Worm (Caenorhabditis elegans) whole organism, early embryonic: Measurements from ENCODE around the gene Y51B9A.5.

Experiments used
- B0310.2 ChIP-seq: sonication (generic microtip); optimal IDR thresholded peaks from 2 replicates; lab custom pipeline; 2016; ENCODE audit warnings: mild to moderate bottlenecking, missing genetic modification characterization, missing compliant biosample characterization
- F13C5.2 ChIP-seq: sonication (generic microtip); optimal IDR thresholded peaks from 2 replicates; lab custom pipeline; 2017; ENCODE audit warnings: mild to moderate bottlenecking, missing genetic modification characterization, inconsistent platforms, missing compliant biosample characterization
- aly-1 ChIP-seq: sonication (generic microtip); optimal IDR thresholded peaks from 2 replicates; lab custom pipeline; 2016; ENCODE audit warnings: missing genetic modification characterization, missing compliant biosample characterization
- ama-1 ChIP-seq: fragments of 150-350 bp; optimal IDR thresholded peaks from 2 replicates; lab custom pipeline; 2014
- ceh-13 ChIP-seq: fragments of 200-800 bp; sonication (Bioruptor generic); optimal IDR thresholded peaks from 2 replicates; lab custom pipeline; 2018; ENCODE audit warnings: mild to moderate bottlenecking, missing genetic modification characterization, missing compliant biosample characterization
- ceh-36 ChIP-seq: sonication (generic microtip); optimal IDR thresholded peaks from 2 replicates; lab custom pipeline; 2016; ENCODE audit warnings: missing genetic modification characterization, inconsistent platforms, missing compliant biosample characterization
- ets-7 ChIP-seq: sonication (generic microtip); optimal IDR thresholded peaks from 2 replicates; lab custom pipeline; 2016; ENCODE audit warnings: missing genotype, missing genetic modification characterization, missing compliant biosample characterization
- flt-1 ChIP-seq: fragments of 200-800 bp; sonication (Bioruptor generic); IDR thresholded peaks from 2 replicates; pipeline ENCODE4 v1.3.6; 2022; ENCODE audit warnings: missing genetic modification characterization, missing compliant biosample characterization
- hmbx-1 ChIP-seq: sonication (generic microtip); optimal IDR thresholded peaks from 2 replicates; lab custom pipeline; 2016; ENCODE audit warnings: mild to moderate bottlenecking, missing genetic modification characterization, missing compliant biosample characterization
- hmg-4 ChIP-seq: fragments of 200-800 bp; sonication (Bioruptor generic); optimal IDR thresholded peaks from 2 replicates; lab custom pipeline; 2018; ENCODE audit warnings: mild to moderate bottlenecking, missing genetic modification characterization, missing compliant biosample characterization
- hnd-1 ChIP-seq: sonication (generic microtip); optimal IDR thresholded peaks from 2 replicates; lab custom pipeline; 2016; ENCODE audit warnings: missing genetic modification characterization, missing compliant biosample characterization
- pes-1 ChIP-seq: fragments of 200-800 bp; sonication (Bioruptor generic); IDR thresholded peaks from 2 replicates; pipeline ENCODE4 v1.3.6; 2022; ENCODE audit warnings: missing genetic modification reagents, missing genetic modification characterization, missing compliant biosample characterization
- scrt-1 ChIP-seq: fragments of 200-800 bp; sonication (Bioruptor generic); IDR thresholded peaks from 2 replicates; pipeline ENCODE4 v1.3.6; 2022; ENCODE audit warnings: missing genetic modification characterization, missing compliant biosample characterization
- sea-1 ChIP-seq: fragments of 200-800 bp; sonication (Bioruptor generic); conservative IDR thresholded peaks from 2 replicates; pipeline ENCODE4 v1.3.6; 2022; ENCODE audit warnings: missing genetic modification characterization, missing compliant biosample characterization
- tbx-11 ChIP-seq: fragments of 200-800 bp; sonication (Bioruptor generic); IDR thresholded peaks from 2 replicates; pipeline ENCODE4 v1.3.6; 2022; ENCODE audit warnings: missing genetic modification characterization, missing compliant biosample characterization
- tbx-37 ChIP-seq: fragments of 200-800 bp; sonication (Bioruptor generic); conservative IDR thresholded peaks from 2 replicates; pipeline ENCODE4 v1.3.6; 2022; ENCODE audit warnings: missing genetic modification reagents, missing genetic modification characterization, missing compliant biosample characterization
- tra-4 ChIP-seq: sonication (generic microtip); optimal IDR thresholded peaks from 2 replicates; lab custom pipeline; 2017; ENCODE audit warnings: missing genetic modification characterization, missing compliant biosample characterization

The Y51B9A.5 gene

DNA sequence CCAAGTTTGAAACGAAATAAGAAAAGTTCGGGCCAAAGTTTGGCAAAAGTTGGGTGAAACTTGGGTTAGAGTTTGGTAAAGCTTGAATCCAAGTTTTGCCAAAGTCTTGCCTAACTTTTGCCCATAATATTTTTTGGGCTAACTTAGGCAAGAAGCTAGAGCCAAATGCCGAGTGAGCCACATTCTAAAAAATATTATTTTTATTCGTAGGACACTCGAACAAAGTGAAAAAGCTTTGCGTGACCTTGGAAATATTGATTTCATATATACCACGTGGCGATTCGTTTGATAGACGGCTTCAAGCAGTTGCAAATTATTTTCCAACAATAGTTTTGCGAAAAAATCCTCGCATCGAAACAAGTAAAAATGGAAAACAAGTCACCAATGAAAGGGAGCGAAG is at the start of gene Y51B9A.5:
Gene Y51B9A.5, plus strand, starts transcription at position 301 of the 400 bp plus-strand sequence.
- no peak for TF ChIP-seq flt-1 (GFP tag; lab: Robert Waterston, UW)
- no peak for TF ChIP-seq hmbx-1 (tag; lab: Kevin White, UChicago)
- no peak for TF ChIP-seq sea-1 (GFP tag; lab: Robert Waterston, UW)
- TF ChIP-seq ets-7 (tag; lab: Kevin White, UChicago), result no peak
- no peak for TF ChIP-seq ceh-36 (tag; lab: Kevin White, UChicago)
- no peak for TF ChIP-seq aly-1 (tag; lab: Kevin White, UChicago)
- no peak for TF ChIP-seq ama-1
- TF ChIP-seq ceh-13 (GFP tag; lab: Kevin White, UChicago), result no peak
- no peak for TF ChIP-seq tra-4 (tag; lab: Kevin White, UChicago)
- no peak for TF ChIP-seq tbx-37 (GFP tag; lab: Robert Waterston, UW)
- TF ChIP-seq tbx-11 (GFP tag; lab: Robert Waterston, UW), result no peak
- TF ChIP-seq hnd-1 (tag; lab: Kevin White, UChicago), result no peak
- TF ChIP-seq pes-1, result no peak
- no peak for TF ChIP-seq B0310.2 (tag; lab: Kevin White, UChicago)
- TF ChIP-seq F13C5.2 (tag; lab: Kevin White, UChicago), result no peak
- TF ChIP-seq hmg-4 (GFP tag; lab: Kevin White, UChicago), result no peak
- no peak for TF ChIP-seq scrt-1

DNA sequence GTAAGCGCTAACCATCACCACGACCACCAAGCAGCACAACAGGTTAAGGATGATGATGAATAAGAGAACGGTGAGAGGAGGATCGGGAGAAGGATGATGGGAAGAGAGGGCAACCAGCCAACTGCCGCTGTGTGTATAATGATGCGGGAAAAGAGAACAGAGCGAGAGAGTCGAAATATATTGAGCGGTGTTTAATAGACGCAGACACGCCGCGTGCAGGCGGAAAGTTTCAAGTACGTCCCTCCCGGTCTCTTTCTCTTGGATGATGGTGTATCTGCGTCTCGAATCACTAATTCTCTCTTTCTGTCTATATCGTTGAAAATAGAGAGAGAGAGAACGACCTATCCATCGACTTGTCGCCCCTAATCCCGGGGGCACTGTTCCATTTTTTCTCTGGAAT is 47.2 kb upstream of the Y51B9A.5 start:
- TF ChIP-seq hmg-4 (GFP tag; lab: Kevin White, UChicago), result peak; percentile 49
- no peak for TF ChIP-seq B0310.2 (tag; lab: Kevin White, UChicago)

DNA sequence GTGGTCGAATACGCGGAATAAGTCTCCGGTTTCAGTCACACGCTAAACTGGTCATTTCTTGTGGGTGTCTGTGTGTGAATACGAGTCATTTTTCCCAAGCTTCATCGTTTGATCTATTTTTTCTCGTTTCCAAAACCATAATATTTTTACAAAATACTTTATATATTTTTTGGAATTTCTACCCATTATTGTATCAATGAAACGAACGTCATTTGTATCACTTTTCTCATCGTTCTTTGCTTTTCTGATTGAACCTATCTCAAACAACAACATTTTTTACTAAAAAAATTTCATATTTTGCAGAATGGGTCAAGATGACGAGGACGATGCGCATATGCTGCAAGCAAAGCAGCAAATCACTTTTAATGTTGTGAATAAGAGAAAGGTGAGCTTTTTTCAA is 45.7 kb upstream of the Y51B9A.5 start, which contains the start of gene mel-11:
Gene mel-11, plus strand, starts transcription at position 301 of the 400 bp plus-strand sequence.
- TF ChIP-seq ets-7 (tag; lab: Kevin White, UChicago) (no peak), scrt-1 (no peak), aly-1 (tag; lab: Kevin White, UChicago) (no peak), ceh-36 (tag; lab: Kevin White, UChicago) (no peak), ceh-13 (GFP tag; lab: Kevin White, UChicago) (no peak), hmg-4 (GFP tag; lab: Kevin White, UChicago) (no peak), tra-4 (tag; lab: Kevin White, UChicago) (no peak), tbx-37 (GFP tag; lab: Robert Waterston, UW) (no peak), flt-1 (GFP tag; lab: Robert Waterston, UW) (no peak), F13C5.2 (tag; lab: Kevin White, UChicago) (no peak)

DNA sequence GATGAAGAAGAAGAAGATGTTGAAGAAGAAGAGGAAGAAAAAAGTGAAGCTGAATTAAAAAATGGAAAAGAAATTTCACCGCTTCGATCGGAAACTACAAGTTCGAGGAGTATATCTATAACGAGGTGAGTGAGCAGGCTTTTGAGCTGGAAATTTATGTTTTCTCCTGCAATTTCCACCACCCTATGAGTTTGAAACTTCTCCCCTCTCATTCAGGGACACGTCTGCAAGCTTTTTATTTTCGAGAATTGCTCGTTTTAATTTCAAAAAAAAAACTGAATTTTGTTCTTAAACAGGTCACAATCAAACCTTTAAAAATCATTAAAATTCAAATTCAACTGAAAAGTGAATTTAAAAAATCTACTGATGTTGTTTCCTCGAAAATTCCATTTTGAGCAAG is 41.7 kb upstream of the Y51B9A.5 start:
- TF ChIP-seq tbx-11 (GFP tag; lab: Robert Waterston, UW) (no peak), sea-1 (GFP tag; lab: Robert Waterston, UW) (no peak), tra-4 (tag; lab: Kevin White, UChicago) (no peak), aly-1 (tag; lab: Kevin White, UChicago) (no peak), hmbx-1 (tag; lab: Kevin White, UChicago) (no peak), B0310.2 (tag; lab: Kevin White, UChicago) (no peak), ets-7 (tag; lab: Kevin White, UChicago) (no peak), ama-1 (no peak), F13C5.2 (tag; lab: Kevin White, UChicago) (no peak), hnd-1 (tag; lab: Kevin White, UChicago) (no peak), scrt-1 (no peak), tbx-37 (GFP tag; lab: Robert Waterston, UW) (no peak), hmg-4 (GFP tag; lab: Kevin White, UChicago) (no peak)

DNA sequence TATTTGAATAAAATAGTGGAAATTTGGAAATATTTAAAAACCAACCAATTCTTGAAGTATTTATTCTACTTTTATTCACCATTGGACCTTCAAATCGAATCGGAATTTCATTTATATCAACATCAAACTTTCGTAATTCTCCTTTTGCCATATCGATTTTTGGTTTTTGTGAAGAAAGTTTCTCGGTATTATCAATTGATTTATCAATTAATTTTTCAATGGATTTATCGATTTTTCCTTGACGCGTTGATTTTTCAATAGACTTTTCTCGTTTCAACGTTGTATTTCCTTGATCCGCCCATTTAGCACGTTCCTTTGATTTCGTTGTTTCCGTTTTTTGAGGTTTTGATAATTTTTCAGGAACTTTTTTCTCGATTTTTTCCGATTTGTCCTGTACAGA is 34.6 kb upstream of the Y51B9A.5 start:
- TF ChIP-seq ets-7 (tag; lab: Kevin White, UChicago), result no peak
- no peak for TF ChIP-seq pes-1
- no peak for TF ChIP-seq scrt-1
- no peak for TF ChIP-seq F13C5.2 (tag; lab: Kevin White, UChicago)
- TF ChIP-seq tbx-37 (GFP tag; lab: Robert Waterston, UW), result no peak
- no peak for TF ChIP-seq tbx-11 (GFP tag; lab: Robert Waterston, UW)
- TF ChIP-seq hmg-4 (GFP tag; lab: Kevin White, UChicago), result no peak
- TF ChIP-seq ama-1, result no peak
- no peak for TF ChIP-seq hmbx-1 (tag; lab: Kevin White, UChicago)
- no peak for TF ChIP-seq flt-1 (GFP tag; lab: Robert Waterston, UW)
- TF ChIP-seq hnd-1 (tag; lab: Kevin White, UChicago), result no peak
- no peak for TF ChIP-seq ceh-13 (GFP tag; lab: Kevin White, UChicago)
- TF ChIP-seq aly-1 (tag; lab: Kevin White, UChicago), result no peak
- TF ChIP-seq sea-1 (GFP tag; lab: Robert Waterston, UW), result no peak
- no peak for TF ChIP-seq tra-4 (tag; lab: Kevin White, UChicago)
- TF ChIP-seq B0310.2 (tag; lab: Kevin White, UChicago), result no peak
- TF ChIP-seq ceh-36 (tag; lab: Kevin White, UChicago), result no peak

DNA sequence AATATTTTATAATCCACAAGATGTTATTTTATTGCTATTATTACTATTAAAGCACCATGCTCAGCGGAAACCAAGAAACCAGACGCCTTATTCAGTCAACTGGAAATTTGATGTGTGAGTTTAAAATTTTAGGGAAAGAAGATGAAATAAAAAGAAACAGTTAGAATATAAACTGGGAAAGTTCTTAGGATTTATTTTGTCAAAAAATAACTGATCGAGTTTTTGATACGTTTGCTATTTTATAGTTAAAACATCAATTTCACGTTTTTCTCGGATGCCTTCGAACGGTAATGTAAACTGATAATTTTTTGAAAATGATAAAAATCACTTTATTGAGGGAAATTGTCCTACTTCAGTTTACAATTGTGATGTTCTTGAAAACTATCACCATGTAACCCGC is 31.6 kb upstream of the Y51B9A.5 start, which contains the start of gene C06C3.3:
Gene C06C3.3, minus strand, starts transcription at position 101 of the 400 bp plus-strand sequence.
- TF ChIP-seq tbx-37 (GFP tag; lab: Robert Waterston, UW), result no peak
- no peak for TF ChIP-seq scrt-1
- no peak for TF ChIP-seq ets-7 (tag; lab: Kevin White, UChicago)
- no peak for TF ChIP-seq pes-1
- no peak for TF ChIP-seq ceh-13 (GFP tag; lab: Kevin White, UChicago)
- no peak for TF ChIP-seq ceh-36 (tag; lab: Kevin White, UChicago)
- TF ChIP-seq F13C5.2 (tag; lab: Kevin White, UChicago), result no peak
- no peak for TF ChIP-seq hnd-1 (tag; lab: Kevin White, UChicago)
- TF ChIP-seq tbx-11 (GFP tag; lab: Robert Waterston, UW), result no peak
- no peak for TF ChIP-seq sea-1 (GFP tag; lab: Robert Waterston, UW)
- no peak for TF ChIP-seq hmg-4 (GFP tag; lab: Kevin White, UChicago)
- no peak for TF ChIP-seq hmbx-1 (tag; lab: Kevin White, UChicago)

DNA sequence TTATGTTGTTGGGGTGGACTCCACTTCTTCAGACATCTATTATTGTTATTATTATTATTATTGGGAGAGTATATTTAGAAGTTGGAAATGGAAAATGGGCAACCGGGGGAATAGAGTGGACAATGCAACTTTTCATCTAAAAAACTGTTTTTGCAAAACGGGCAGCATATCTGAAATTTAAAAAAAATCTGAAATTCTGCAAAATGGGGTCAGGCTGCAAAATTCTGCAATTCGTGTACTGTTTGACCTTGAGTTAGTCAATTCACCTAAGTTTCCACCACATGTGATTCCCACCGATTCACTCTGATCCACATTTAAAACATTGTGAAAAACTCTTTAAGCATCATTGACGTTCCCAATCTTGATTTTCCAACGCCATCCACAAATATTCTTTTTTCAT is 31.0 kb upstream of the Y51B9A.5 start, which contains the start of gene C06C3.4:
Gene C06C3.4, plus strand, starts transcription at position 301 of the 400 bp plus-strand sequence.
- TF ChIP-seq ceh-13 (GFP tag; lab: Kevin White, UChicago), result no peak
- no peak for TF ChIP-seq hnd-1 (tag; lab: Kevin White, UChicago)
- no peak for TF ChIP-seq sea-1 (GFP tag; lab: Robert Waterston, UW)
- TF ChIP-seq ceh-36 (tag; lab: Kevin White, UChicago), result no peak
- TF ChIP-seq hmbx-1 (tag; lab: Kevin White, UChicago), result no peak
